Worm (Caenorhabditis elegans): ENCODE data around the gene cox-6B.

cox-6B gene

ce11 chrIII:2795442-2796023, 96.1 kb downstream of the cox-6B start:
- no peak for TF ChIP-seq ceh-18 (tag; optimal IDR thresholded peaks at IDR 0.05)
- no peak for TF ChIP-seq che-1 (tag; optimal IDR thresholded peaks at IDR 0.05)
- no peak for TF ChIP-seq ceh-24 (tag; optimal IDR thresholded peaks at IDR 0.05)
- no peak for TF ChIP-seq pha-4 (tag; optimal IDR thresholded peaks at IDR 0.05)
- TF ChIP-seq pat-9 (tag; optimal IDR thresholded peaks at IDR 0.05), result no peak

ce11 chrIII:2800743-2801142, 101.3 kb downstream of the cox-6B start:
- TF ChIP-seq hlh-13 (GFP tag; optimal IDR thresholded peaks at IDR 0.05) (no peak), ceh-18 (tag; optimal IDR thresholded peaks at IDR 0.05) (no peak), ceh-31 (tag; optimal IDR thresholded peaks at IDR 0.05) (no peak), sox-2 (GFP tag; IDR thresholded peaks at IDR 0.05) (no peak), hlh-6 (tag; optimal IDR thresholded peaks at IDR 0.05) (no peak), eyg-1 (tag; optimal IDR thresholded peaks at IDR 0.05) (no peak), rnt-1 (tag; optimal IDR thresholded peaks at IDR 0.05) (no peak), hlh-30 (tag; optimal IDR thresholded peaks at IDR 0.05; ENCODE audit: insufficient read depth) (no peak), nfya-1 (tag; optimal IDR thresholded peaks at IDR 0.05) (no peak), hlh-8 (tag; optimal IDR thresholded peaks at IDR 0.05) (no peak), ceh-24 (tag; optimal IDR thresholded peaks at IDR 0.05) (no peak), nhr-232 (tag; optimal IDR thresholded peaks at IDR 0.05) (no peak), ceh-9 (tag; optimal IDR thresholded peaks at IDR 0.05) (no peak), hlh-15 (tag; optimal IDR thresholded peaks at IDR 0.05) (no peak), sdc-2 (tag; optimal IDR thresholded peaks at IDR 0.05) (no peak), elt-2 (tag; optimal IDR thresholded peaks at IDR 0.05) (no peak), pha-2 (tag; optimal IDR thresholded peaks at IDR 0.05) (no peak), sox-4 (tag; optimal IDR thresholded peaks at IDR 0.05) (no peak), npax-4 (tag; optimal IDR thresholded peaks at IDR 0.05) (no peak), syd-9 (tag; optimal IDR thresholded peaks at IDR 0.05) (no peak)

- TF ChIP-seq dmd-4 (tag; optimal IDR thresholded peaks at IDR 0.05; ENCODE audit: borderline replicate concordance) (no peak), Y22D7AL.16 (tag; optimal IDR thresholded peaks at IDR 0.05) (no peak), madf-2 (tag; optimal IDR thresholded peaks at IDR 0.05) (no peak), dve-1 (tag; optimal IDR thresholded peaks at IDR 0.05) (no peak), odd-2 (tag; optimal IDR thresholded peaks at IDR 0.05) (no peak), C38D4.7 (GFP tag; optimal IDR thresholded peaks at IDR 0.05) (no peak), ceh-14 (tag; optimal IDR thresholded peaks at IDR 0.05) (no peak), ceh-31 (tag; optimal IDR thresholded peaks at IDR 0.05) (no peak), sdc-2 (tag; optimal IDR thresholded peaks at IDR 0.05) (no peak), tbx-7 (tag; optimal IDR thresholded peaks at IDR 0.05) (no peak), mec-3 (tag; optimal IDR thresholded peaks at IDR 0.05; ENCODE audit: borderline replicate concordance) (no peak), nhr-232 (tag; optimal IDR thresholded peaks at IDR 0.05) (no peak), sox-2 (GFP tag; IDR thresholded peaks at IDR 0.05) (no peak), ceh-24 (tag; optimal IDR thresholded peaks at IDR 0.05) (no peak)
Measured at ce11 chrIII:2801800-2802515, 102.5 kb downstream of the cox-6B start, which contains the start of the genes twk-45 and Y71H2AM.25. TSS of gene twk-45 (minus strand) at chrIII:2801900. TSS of gene Y71H2AM.25 (plus strand) at chrIII:2802465.

- TF ChIP-seq syd-9 (tag; optimal IDR thresholded peaks at IDR 0.05) (no peak), nfya-1 (tag; optimal IDR thresholded peaks at IDR 0.05) (no peak), sox-4 (tag; optimal IDR thresholded peaks at IDR 0.05) (no peak), hlh-30 (tag; optimal IDR thresholded peaks at IDR 0.05; ENCODE audit: insufficient read depth) (peak; percentile 95)
Measured at ce11 chrIII:2804461-2804860, 105.0 kb downstream of the cox-6B start.

ce11 chrIII:2805084-2805483, 105.6 kb downstream of the cox-6B start, which contains the start of gene Y71H2AM.3:
TSS of gene Y71H2AM.3 (plus strand) at chrIII:2805430.
- TF ChIP-seq pha-4 (tag; optimal IDR thresholded peaks at IDR 0.05) (no peak), unc-42 (tag; optimal IDR thresholded peaks at IDR 0.05) (peak; percentile 52), nfya-1 (tag; optimal IDR thresholded peaks at IDR 0.05) (peak; percentile 9)
